Worm (Caenorhabditis elegans) whole organism, L4 larva: Measurements from ENCODE around the gene lpr-5.

Experiments used
- Y75B8A.6 ChIP-seq: fragments of 200-800 bp; sonication (Bioruptor generic); IDR thresholded peaks from 2 replicates; pipeline ENCODE4 v1.3.6; 2022; ENCODE audit warnings: missing genetic modification reagents, missing genetic modification characterization, missing compliant biosample characterization
- nhr-237 ChIP-seq: sonication (generic microtip); optimal IDR thresholded peaks from 2 replicates; lab custom pipeline; 2017; ENCODE audit warnings: missing biosample characterization, missing genetic modification characterization
- nhr-25 ChIP-seq: sonication (generic microtip); optimal IDR thresholded peaks from 2 replicates; lab custom pipeline; 2017; ENCODE audit warnings: missing genetic modification characterization, mild to moderate bottlenecking, missing compliant biosample characterization, antibody characterized with exemption, moderate library complexity, borderline replicate concordance; ENCODE audit not compliant: insufficient read depth
- nhr-28 ChIP-seq: fragments of 150-350 bp; optimal IDR thresholded peaks from 2 replicates; lab custom pipeline; 2014; ENCODE audit warnings: missing biosample characterization, missing genetic modification characterization
- unc-39 ChIP-seq: sonication (generic microtip); optimal IDR thresholded peaks from 2 replicates; lab custom pipeline; 2017; ENCODE audit warnings: missing biosample characterization, missing genetic modification characterization
- zfp-2 ChIP-seq: sonication (generic microtip); optimal IDR thresholded peaks from 2 replicates; lab custom pipeline; 2016; ENCODE audit warnings: mild to moderate bottlenecking, missing genetic modification characterization, missing compliant biosample characterization

DNA sequence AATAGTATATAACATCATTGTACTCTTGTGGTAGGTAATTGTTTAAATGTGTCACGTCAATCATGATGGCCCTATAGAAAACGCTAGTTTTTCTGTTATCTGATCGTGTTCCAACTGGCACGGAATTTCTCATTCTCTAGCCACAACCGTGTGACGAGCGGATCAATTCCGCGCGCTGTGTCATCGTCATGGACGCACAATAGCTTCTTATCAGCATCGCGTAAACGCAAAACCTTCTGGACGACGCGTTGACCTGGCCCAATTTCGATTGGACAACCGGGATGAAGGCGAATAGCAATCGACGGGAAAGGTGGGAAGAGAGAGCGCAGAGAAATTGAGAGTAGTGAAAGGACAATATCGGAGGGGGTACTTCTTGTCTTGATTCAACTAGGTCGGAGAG, 4.9 kb upstream of the lpr-5 start, which contains the start of gene lpr-3:
- TF ChIP-seq Y75B8A.6 (GFP tag; lab: Robert Waterston, UW) (no peak), nhr-28 (tag; lab: Kevin White, UChicago) (peak; percentile 11), unc-39 (tag; lab: Kevin White, UChicago) (no peak), zfp-2 (tag; lab: Kevin White, UChicago) (no peak), nhr-25 (tag; lab: Kevin White, UChicago) (no peak), nhr-237 (no peak)
